Fruit fly (Drosophila melanogaster): Measurements from ENCODE around the gene CG11975.

- TF ChIP-seq CG6276 (GFP tag; optimal IDR thresholded peaks at IDR 0.05) (no peak), fd85E (GFP tag; optimal IDR thresholded peaks at IDR 0.05) (no peak), vri (GFP tag; optimal IDR thresholded peaks at IDR 0.05) (no peak), Sox15 (GFP tag; optimal IDR thresholded peaks at IDR 0.05) (no peak), eg (GFP tag; IDR thresholded peaks at IDR 0.05) (no peak), CG3032 (tag; optimal IDR thresholded peaks at IDR 0.05) (no peak), Smox (GFP tag; optimal IDR thresholded peaks at IDR 0.05) (no peak), achi (GFP tag; optimal IDR thresholded peaks at IDR 0.05) (no peak)
These were observed 23.8 kb downstream of the CG11975 start for dm6 chr3R:9016869-9017268.

Measured in whole organism, prepupa.